Fruit fly (Drosophila melanogaster) whole organism, embryonic: ENCODE data around the gene defl.

Experiments used
- Abd-B ChIP-seq: fragments of 200-800 bp; sonication (Bioruptor generic); optimal IDR thresholded peaks from 2 replicates; lab custom pipeline; 2018; ENCODE audit warnings: missing biosample characterization, mild to moderate bottlenecking, missing genetic modification characterization, moderate library complexity
- Aef1 ChIP-seq: fragments of 200-800 bp; sonication (Bioruptor generic); IDR thresholded peaks from 3 replicates; pipeline ENCODE4 v1.3.6; 2022; ENCODE audit warnings: missing biosample characterization, missing genetic modification characterization
- Atf6 ChIP-seq: fragments of 200-800 bp; sonication (Bioruptor generic); IDR thresholded peaks from 2 replicates; pipeline ENCODE4 v1.3.6; 2022; ENCODE audit warnings: missing biosample characterization, missing genetic modification characterization
- Bdp1 ChIP-seq: fragments of 200-800 bp; sonication (Bioruptor generic); optimal IDR thresholded peaks from 3 replicates; lab custom pipeline; 2016; ENCODE audit warnings: missing biosample characterization, missing genetic modification characterization
- CG10462 ChIP-seq: fragments of 200-800 bp; sonication (Bioruptor generic); optimal IDR thresholded peaks from 2 replicates; lab custom pipeline; 2016; ENCODE audit warnings: missing biosample characterization, missing genetic modification characterization
- CG10979 ChIP-seq: fragments of 200-800 bp; sonication (Bioruptor generic); optimal IDR thresholded peaks from 2 replicates; lab custom pipeline; 2018; ENCODE audit warnings: missing biosample characterization, mild to moderate bottlenecking, missing genetic modification characterization, moderate library complexity
- CG11093 ChIP-seq: fragments of 200-800 bp; sonication (Bioruptor generic); IDR thresholded peaks from 3 replicates; pipeline ENCODE4 v1.3.6; 2022; ENCODE audit warnings: missing biosample characterization, missing genetic modification characterization
- CG11696 ChIP-seq: fragments of 200-800 bp; sonication (Bioruptor generic); IDR thresholded peaks from 2 replicates; pipeline ENCODE4 v1.3.6; 2022; ENCODE audit warnings: missing biosample characterization, missing genetic modification characterization
- CG12219 ChIP-seq: fragments of 200-800 bp; sonication (Bioruptor generic); optimal IDR thresholded peaks from 3 replicates; lab custom pipeline; 2018; ENCODE audit warnings: missing biosample characterization, mild to moderate bottlenecking, missing genetic modification characterization
- CG12659 ChIP-seq: fragments of 200-800 bp; sonication (Bioruptor generic); optimal IDR thresholded peaks from 3 replicates; lab custom pipeline; 2017; ENCODE audit warnings: mild to moderate bottlenecking, missing biosample characterization, missing genetic modification reagents, missing genetic modification characterization
- CG14860 ChIP-seq: fragments of 200-800 bp; sonication (Bioruptor generic); IDR thresholded peaks from 3 replicates; pipeline ENCODE4 v1.3.6; 2022; ENCODE audit warnings: missing biosample characterization, missing genetic modification characterization; ENCODE audit not compliant: partially characterized antibody
- CG15479 ChIP-seq: fragments of 200-800 bp; sonication (Bioruptor generic); optimal IDR thresholded peaks from 3 replicates; lab custom pipeline; 2019; ENCODE audit warnings: missing biosample characterization, mild to moderate bottlenecking, missing genetic modification characterization, moderate library complexity
- CG16813 ChIP-seq: fragments of 200-800 bp; sonication (Bioruptor generic); IDR thresholded peaks from 3 replicates; pipeline ENCODE4 v1.3.6; 2022; ENCODE audit warnings: missing biosample characterization, missing genetic modification characterization; ENCODE audit not compliant: partially characterized antibody
- CG18619 ChIP-seq: fragments of 200-800 bp; sonication (Bioruptor generic); optimal IDR thresholded peaks from 3 replicates; lab custom pipeline; 2017; ENCODE audit warnings: missing biosample characterization, mild to moderate bottlenecking, missing genetic modification characterization
- CG2199 ChIP-seq: fragments of 200-800 bp; sonication (Bioruptor generic); IDR thresholded peaks from 3 replicates; pipeline ENCODE4 v1.3.6; 2022; ENCODE audit warnings: missing biosample characterization, missing genetic modification characterization
- CG3065 ChIP-seq: fragments of 200-800 bp; sonication (Bioruptor generic); optimal IDR thresholded peaks from 2 replicates; lab custom pipeline; 2016; ENCODE audit warnings: missing biosample characterization, missing genetic modification characterization
- CG31365 ChIP-seq: fragments of 200-800 bp; sonication (Bioruptor generic); optimal IDR thresholded peaks from 2 replicates; lab custom pipeline; 2018; ENCODE audit warnings: missing biosample characterization, mild to moderate bottlenecking, missing genetic modification characterization
- CG31441 ChIP-seq: fragments of 200-800 bp; sonication (Bioruptor generic); IDR thresholded peaks from 2 replicates; pipeline ENCODE4 v1.3.6; 2022; ENCODE audit warnings: missing biosample characterization, missing genetic modification characterization
- CG3163 ChIP-seq: fragments of 200-800 bp; sonication (Bioruptor generic); optimal IDR thresholded peaks from 3 replicates; lab custom pipeline; 2016; ENCODE audit warnings: missing biosample characterization, missing genetic modification characterization
- CG32772 ChIP-seq: fragments of 200-800 bp; sonication (Bioruptor generic); IDR thresholded peaks from 2 replicates; pipeline ENCODE4 v1.3.6; 2022; ENCODE audit warnings: missing biosample characterization, missing genetic modification characterization
- CG4404 ChIP-seq: fragments of 200-800 bp; sonication (Bioruptor generic); IDR thresholded peaks from 2 replicates; pipeline ENCODE4 v1.3.6; 2022; ENCODE audit warnings: missing biosample characterization, missing genetic modification characterization
- CG7556 ChIP-seq: fragments of 200-800 bp; sonication (Bioruptor generic); optimal IDR thresholded peaks from 2 replicates; lab custom pipeline; 2017; ENCODE audit warnings: missing biosample characterization, mild to moderate bottlenecking, missing genetic modification characterization
- CG9215 ChIP-seq: fragments of 200-800 bp; sonication (Bioruptor generic); IDR thresholded peaks from 2 replicates; pipeline ENCODE4 v1.3.6; 2022; ENCODE audit warnings: missing biosample characterization, missing genetic modification characterization
- CG9609 ChIP-seq: fragments of 200-800 bp; sonication (Bioruptor generic); optimal IDR thresholded peaks from 3 replicates; lab custom pipeline; 2016; ENCODE audit warnings: missing biosample characterization, missing genetic modification characterization
- CHES-1-like ChIP-seq: fragments of 200-800 bp; sonication (Bioruptor generic); optimal IDR thresholded peaks from 2 replicates; lab custom pipeline; 2016; ENCODE audit warnings: missing biosample characterization, missing genetic modification characterization
- CkIIα-i1 ChIP-seq: fragments of 200-800 bp; sonication (Bioruptor generic); IDR thresholded peaks from 2 replicates; pipeline ENCODE4 v1.3.6; 2022; ENCODE audit warnings: missing biosample characterization, missing genetic modification characterization
- Doc3 ChIP-seq: fragments of 200-800 bp; sonication (Bioruptor generic); IDR thresholded peaks from 3 replicates; pipeline ENCODE4 v1.3.6; 2022; ENCODE audit warnings: missing biosample characterization, missing genetic modification characterization; ENCODE audit not compliant: partially characterized antibody
- Hr78 ChIP-seq, 2 experiments: fragments of 200-800 bp in 1 of 2; fragments of >200 bp in 1 of 2; sonication (Bioruptor generic) in 1 of 2; optimal IDR thresholded peaks; 2 replicates each; lab custom pipeline; 2017 to 2019; ENCODE audit warnings: missing biosample characterization in 2 of 2, missing genetic modification characterization in 2 of 2, mild to moderate bottlenecking in 1 of 2, moderate library complexity in 1 of 2
- Nf-YC ChIP-seq: fragments of 200-800 bp; optimal IDR thresholded peaks from 3 replicates; lab custom pipeline; 2019; ENCODE audit warnings: missing biosample characterization, mild to moderate bottlenecking, missing genetic modification characterization, moderate library complexity
- Oli ChIP-seq: fragments of 200-800 bp; sonication (Bioruptor generic); optimal IDR thresholded peaks from 2 replicates; lab custom pipeline; 2018; ENCODE audit warnings: missing biosample characterization, mild to moderate bottlenecking, missing genetic modification characterization, moderate library complexity
- TFAM ChIP-seq: fragments of 200-800 bp; sonication (Bioruptor generic); optimal IDR thresholded peaks from 2 replicates; lab custom pipeline; 2017; ENCODE audit warnings: missing biosample characterization, missing genetic modification characterization, inconsistent platforms
- aop ChIP-seq: fragments of 200-800 bp; sonication (Bioruptor generic); IDR thresholded peaks from 2 replicates; pipeline ENCODE4 v1.3.6; 2022; ENCODE audit warnings: missing biosample characterization, missing genetic modification characterization
- ase ChIP-seq: fragments of 200-800 bp; sonication (Bioruptor generic); IDR thresholded peaks from 3 replicates; pipeline ENCODE4 v1.3.6; 2022; ENCODE audit warnings: missing biosample characterization, missing genetic modification characterization
- bab2 ChIP-seq: fragments of 200-800 bp; sonication (Bioruptor generic); optimal IDR thresholded peaks from 2 replicates; lab custom pipeline; 2016; ENCODE audit warnings: missing biosample characterization, missing genetic modification characterization
- bsh ChIP-seq, 2 experiments: fragments of 200-800 bp; sonication (Bioruptor generic); optimal IDR thresholded peaks; 2 replicates each; lab custom pipeline; 2017 to 2018; ENCODE audit warnings: mild to moderate bottlenecking in 2 of 2, missing biosample characterization in 2 of 2, missing genetic modification characterization in 2 of 2, moderate library complexity in 1 of 2
- ewg ChIP-seq: fragments of 200-800 bp; sonication (Bioruptor generic); optimal IDR thresholded peaks from 3 replicates; lab custom pipeline; 2017; ENCODE audit warnings: mild to moderate bottlenecking, missing biosample characterization, missing genetic modification reagents, missing genetic modification characterization
- fd64A ChIP-seq: fragments of 200-800 bp; sonication (Bioruptor generic); optimal IDR thresholded peaks from 3 replicates; lab custom pipeline; 2018; ENCODE audit warnings: missing biosample characterization, mild to moderate bottlenecking, missing genetic modification characterization
- gce ChIP-seq: fragments of 200-800 bp; sonication (Bioruptor generic); IDR thresholded peaks from 3 replicates; pipeline ENCODE4 v1.3.6; 2022; ENCODE audit warnings: missing biosample characterization, missing genetic modification characterization
- h ChIP-seq: fragments of >200 bp; optimal IDR thresholded peaks from 2 replicates; lab custom pipeline; 2017
- ham ChIP-seq: fragments of 200-800 bp; sonication (Bioruptor generic); IDR thresholded peaks from 2 replicates; pipeline ENCODE4 v1.3.6; 2022; ENCODE audit warnings: missing biosample characterization, missing genetic modification characterization
- lbe ChIP-seq: fragments of 200-800 bp; sonication (Bioruptor generic); optimal IDR thresholded peaks from 2 replicates; lab custom pipeline; 2016; ENCODE audit warnings: missing biosample characterization, mild to moderate bottlenecking, missing genetic modification characterization
- nerfin-2 ChIP-seq: fragments of 200-800 bp; sonication (Bioruptor generic); IDR thresholded peaks from 2 replicates; pipeline ENCODE4 v1.3.6; 2022; ENCODE audit warnings: missing biosample characterization, missing genetic modification characterization; ENCODE audit not compliant: partially characterized antibody
- nom ChIP-seq: fragments of 200-800 bp; sonication (Bioruptor generic); optimal IDR thresholded peaks from 2 replicates; lab custom pipeline; 2017; ENCODE audit warnings: missing biosample characterization, missing genetic modification characterization, mild to moderate bottlenecking, moderate library complexity, missing genetic modification reagents
- ranshi ChIP-seq: fragments of 200-800 bp; sonication (Bioruptor generic); IDR thresholded peaks from 2 replicates; pipeline ENCODE4 v1.3.6; 2022; ENCODE audit warnings: missing biosample characterization, missing genetic modification characterization
- sd ChIP-seq: fragments of 200-800 bp; sonication (Bioruptor generic); optimal IDR thresholded peaks from 3 replicates; lab custom pipeline; 2018; ENCODE audit warnings: missing biosample characterization, mild to moderate bottlenecking, missing genetic modification characterization, moderate library complexity
- sob ChIP-seq: fragments of 200-800 bp; sonication (Bioruptor generic); IDR thresholded peaks from 2 replicates; pipeline ENCODE4 v1.3.6; 2022; ENCODE audit warnings: missing biosample characterization, missing genetic modification characterization
- sr ChIP-seq: fragments of 200-800 bp; sonication (Bioruptor generic); IDR thresholded peaks from 3 replicates; pipeline ENCODE4 v1.3.6; 2022; ENCODE audit warnings: missing biosample characterization, missing genetic modification characterization
- vfl ChIP-seq: fragments of 200-800 bp; sonication (Bioruptor generic); optimal IDR thresholded peaks from 2 replicates; lab custom pipeline; 2016; ENCODE audit warnings: missing biosample characterization, missing genetic modification characterization
- vvl ChIP-seq: fragments of 200-800 bp; sonication (Bioruptor generic); IDR thresholded peaks from 2 replicates; pipeline ENCODE4 v1.3.6; 2022; ENCODE audit warnings: missing biosample characterization, missing genetic modification characterization

Gene defl

dm6 chr3L:9692892-9693551, 30.2 kb upstream of the defl start (continued):
- TF ChIP-seq nerfin-2 (GFP tag; lab: Robert Waterston, UW) (no peak), CG3163 (GFP tag; lab: Kevin White, UChicago) (peak; percentile 79), Nf-YC (peak; percentile 87), CHES-1-like (GFP tag; lab: Kevin White, UChicago) (peak; percentile 97), vvl (GFP tag; lab: Robert Waterston, UW) (peak; percentile 84), Doc3 (GFP tag; lab: Robert Waterston, UW) (no peak), CG15479 (GFP tag; lab: Kevin White, UChicago) (no peak), gce (GFP tag; lab: Robert Waterston, UW) (peak; percentile 72; the same call in 2 of the 3 replicates), CG31365 (peak; percentile 68), CG12219 (GFP tag; lab: Kevin White, UChicago) (peak; percentile 88), sd (tag; lab: Kevin White, UChicago) (peak; percentile 76), CG11093 (GFP tag; lab: Robert Waterston, UW) (peak; percentile 88), CG10462 (peak; percentile 93), CG10979 (tag; lab: Kevin White, UChicago) (peak; percentile 97), CkIIα-i1 (GFP tag; lab: Robert Waterston, UW) (0 out of 2 replicates have a peak, but pooled peaks have one; percentile 27), ham (GFP tag; lab: Robert Waterston, UW) (peak; percentile 66; the same call in 1 of the 2 replicates), Aef1 (GFP tag; lab: Robert Waterston, UW) (peak; percentile 85), CG16813 (no peak), ranshi (GFP tag; lab: Robert Waterston, UW) (peak; percentile 86), CG9609 (peak; percentile 97), CG7556 (GFP tag; lab: Kevin White, UChicago) (peak; percentile 99), ase (GFP tag; lab: Robert Waterston, UW) (peak; percentile 75; the same call in 2 of the 3 replicates), CG3065 (GFP tag; lab: Kevin White, UChicago) (peak; percentile 91), CG32772 (GFP tag; lab: Robert Waterston, UW) (peak; percentile 86), Bdp1 (peak; percentile 90), CG2199 (GFP tag; lab: Robert Waterston, UW) (peak; percentile 39; the same call in 1 of the 3 replicates), CG11696 (GFP tag; lab: Robert Waterston, UW) (no peak), CG4404 (GFP tag; lab: Robert Waterston, UW) (peak; percentile 81), CG12659 (GFP tag; lab: Kevin White, UChicago) (peak; percentile 98), fd64A (GFP tag; lab: Kevin White, UChicago) (peak; percentile 68), CG9215 (GFP tag; lab: Robert Waterston, UW) (peak; percentile 92), lbe (GFP tag; lab: Kevin White, UChicago) (peak; percentile 78), Oli (peak; percentile 98), h (lab: Kevin White, UChicago) (no peak), ewg (peak; percentile 91), Atf6 (GFP tag; lab: Robert Waterston, UW) (peak; percentile 94), CG18619 (peak; percentile 98), vfl (GFP tag; lab: Kevin White, UChicago) (peak; percentile 93), sob (GFP tag; lab: Robert Waterston, UW) (peak; percentile 92), bsh (GFP tag; optimal IDR thresholded peaks at IDR 0.05; lab: Kevin White, UChicago) (peak; percentile 86 to 90), nom (GFP tag; lab: Kevin White, UChicago) (peak; percentile 72), TFAM (peak; percentile 85), CG14860 (no peak), Abd-B (GFP tag; lab: Kevin White, UChicago) (peak; percentile 95), sr (GFP tag; lab: Robert Waterston, UW) (peak; percentile 56; the same call in 1 of the 3 replicates), Hr78 (GFP tag; optimal IDR thresholded peaks at IDR 0.05; lab: Kevin White, UChicago) (peak in 1 of 2 experiments; percentile 91), CG31441 (peak; percentile 90), bab2 (GFP tag; lab: Kevin White, UChicago) (peak; percentile 97), aop (peak; percentile 70; the same call in 1 of the 2 replicates)
